Worm (Caenorhabditis elegans): ENCODE measurements around the gene cest-2.1.

The cest-2.1 gene

ce11 chrV:14175216-14175615 lies 3.9 kb upstream of the cest-2.1 start, which contains the start of gene cest-2.2:
cest-2.2 (minus strand) TSS chrV:14175355.
- TF ChIP-seq nhr-76 (tag; optimal IDR thresholded peaks at IDR 0.05) (no peak), zip-8 (tag; optimal IDR thresholded peaks at IDR 0.05) (peak; percentile 85), flh-1 (GFP tag; optimal IDR thresholded peaks at IDR 0.05) (no peak)

ce11 chrV:14167629-14168028 lies 3.7 kb downstream of the cest-2.1 start, which contains the start of gene ocam-1:
ocam-1 (minus strand) TSS chrV:14167729.
- TF ChIP-seq blmp-1 (tag; optimal IDR thresholded peaks at IDR 0.05), result no peak
- no peak for TF ChIP-seq ztf-11 (tag; optimal IDR thresholded peaks at IDR 0.05)
- no peak for TF ChIP-seq nhr-28 (tag; optimal IDR thresholded peaks at IDR 0.05)
- TF ChIP-seq hlh-1 (tag; optimal IDR thresholded peaks at IDR 0.05), result no peak
- TF ChIP-seq unc-120 (tag; optimal IDR thresholded peaks at IDR 0.05; ENCODE audit: poor library complexity, severe bottlenecking), result no peak
- TF ChIP-seq lin-32 (GFP tag; optimal IDR thresholded peaks at IDR 0.05), result no peak
- TF ChIP-seq nhr-76 (tag; optimal IDR thresholded peaks at IDR 0.05), result no peak
- TF ChIP-seq tbx-8 (GFP tag; optimal IDR thresholded peaks at IDR 0.05), result no peak
- TF ChIP-seq drap-1 (GFP tag; optimal IDR thresholded peaks at IDR 0.05), result no peak
- TF ChIP-seq elt-3 (tag; optimal IDR thresholded peaks at IDR 0.05), result no peak
- no peak for TF ChIP-seq flh-1 (GFP tag; optimal IDR thresholded peaks at IDR 0.05)
- no peak for TF ChIP-seq lin-13 (tag; optimal IDR thresholded peaks at IDR 0.05)
- TF ChIP-seq ham-2 (GFP tag; optimal IDR thresholded peaks at IDR 0.05), result no peak
- TF ChIP-seq M03D4.4 (tag; optimal IDR thresholded peaks at IDR 0.05), result no peak
- no peak for TF ChIP-seq cnd-1 (tag; optimal IDR thresholded peaks at IDR 0.05)
- TF ChIP-seq zip-8 (tag; optimal IDR thresholded peaks at IDR 0.05), result no peak
- TF ChIP-seq mab-5 (tag; optimal IDR thresholded peaks at IDR 0.05), result no peak
- TF ChIP-seq ceh-43 (GFP tag; optimal IDR thresholded peaks at IDR 0.05), result no peak
- no peak for TF ChIP-seq unc-62 (GFP tag; optimal IDR thresholded peaks at IDR 0.05)
- no peak for TF ChIP-seq ceh-39 (tag; optimal IDR thresholded peaks at IDR 0.05)

- TF ChIP-seq lin-13 (tag; optimal IDR thresholded peaks at IDR 0.05) (no peak), pha-4 (tag; optimal IDR thresholded peaks at IDR 0.05) (no peak), ham-2 (GFP tag; optimal IDR thresholded peaks at IDR 0.05) (no peak), nhr-28 (tag; optimal IDR thresholded peaks at IDR 0.05) (no peak), bed-3 (GFP tag; optimal IDR thresholded peaks at IDR 0.05) (no peak), M03D4.4 (tag; optimal IDR thresholded peaks at IDR 0.05) (no peak), ceh-39 (tag; optimal IDR thresholded peaks at IDR 0.05) (no peak), nhr-237 (tag; optimal IDR thresholded peaks at IDR 0.05) (no peak), lsy-2 (tag; optimal IDR thresholded peaks at IDR 0.05) (no peak), lin-32 (GFP tag; optimal IDR thresholded peaks at IDR 0.05) (no peak), unc-62 (GFP tag; optimal IDR thresholded peaks at IDR 0.05) (no peak)
Observed at ce11 chrV:14166630-14167029, 4.7 kb downstream of the cest-2.1 start, which contains the start of gene cest-1.1. cest-1.1 (minus strand) TSS chrV:14166730.

ce11 chrV:14165745-14166144 lies 5.5 kb downstream of the cest-2.1 start:
- TF ChIP-seq drap-1 (GFP tag; optimal IDR thresholded peaks at IDR 0.05), result no peak
- TF ChIP-seq elt-3 (tag; optimal IDR thresholded peaks at IDR 0.05), result no peak
- TF ChIP-seq nhr-76 (tag; optimal IDR thresholded peaks at IDR 0.05), result no peak
- TF ChIP-seq nhr-237 (tag; optimal IDR thresholded peaks at IDR 0.05), result no peak
- no peak for TF ChIP-seq tbx-8 (GFP tag; optimal IDR thresholded peaks at IDR 0.05)
- TF ChIP-seq bed-3 (GFP tag; optimal IDR thresholded peaks at IDR 0.05), result no peak
- TF ChIP-seq sptf-1 (tag; optimal IDR thresholded peaks at IDR 0.05), result no peak
- TF ChIP-seq nhr-12 (tag; optimal IDR thresholded peaks at IDR 0.05), result no peak

ce11 chrV:14162959-14163548 lies 8.2 kb downstream of the cest-2.1 start, which contains the start of gene srd-26:
srd-26 (minus strand) TSS chrV:14163009.
- TF ChIP-seq M03D4.4 (tag; optimal IDR thresholded peaks at IDR 0.05), result no peak
- no peak for TF ChIP-seq mls-2 (tag; optimal IDR thresholded peaks at IDR 0.05)
- no peak for TF ChIP-seq hlh-1 (tag; optimal IDR thresholded peaks at IDR 0.05)
- no peak for TF ChIP-seq pha-4 (tag; optimal IDR thresholded peaks at IDR 0.05)
- no peak for TF ChIP-seq nhr-76 (tag; optimal IDR thresholded peaks at IDR 0.05)

- TF ChIP-seq snpc-4 (tag; optimal IDR thresholded peaks at IDR 0.05) (no peak), elt-3 (tag; optimal IDR thresholded peaks at IDR 0.05) (no peak), nhr-28 (tag; optimal IDR thresholded peaks at IDR 0.05) (no peak), lin-32 (GFP tag; optimal IDR thresholded peaks at IDR 0.05) (no peak), hlh-1 (tag; optimal IDR thresholded peaks at IDR 0.05) (no peak), pha-4 (tag; optimal IDR thresholded peaks at IDR 0.05) (no peak), sem-2 (GFP tag; optimal IDR thresholded peaks at IDR 0.05) (no peak), nhr-12 (tag; optimal IDR thresholded peaks at IDR 0.05) (no peak), ceh-83 (GFP tag; optimal IDR thresholded peaks at IDR 0.05) (no peak), lin-13 (tag; optimal IDR thresholded peaks at IDR 0.05) (no peak), M03D4.4 (tag; optimal IDR thresholded peaks at IDR 0.05) (no peak)
Observed at ce11 chrV:14160698-14161097, 10.6 kb downstream of the cest-2.1 start, which contains the start of gene cest-1.2. cest-1.2 (minus strand) TSS chrV:14160862.

Measured in whole organism, mixed stage, embryonic.